Worm (Caenorhabditis elegans) whole organism, mixed stage, embryonic: ENCODE results near the gene F12A10.1.

ENCODE experiments used
- bed-3 ChIP-seq: fragments of 200-800 bp; sonication (Bioruptor generic); optimal IDR thresholded peaks from 3 replicates; lab custom pipeline; 2018; ENCODE audit warnings: mild to moderate bottlenecking, missing genetic modification characterization, moderate library complexity, missing compliant biosample characterization
- ces-1 ChIP-seq: fragments of 150-350 bp; optimal IDR thresholded peaks from 2 replicates; lab custom pipeline; 2014; ENCODE audit warnings: missing biosample characterization, missing genetic modification reagents, missing genetic modification characterization
- cnd-1 ChIP-seq: fragments of 200-800 bp; sonication (Bioruptor generic); optimal IDR thresholded peaks from 2 replicates; lab custom pipeline; 2018; ENCODE audit warnings: mild to moderate bottlenecking, missing genetic modification characterization, missing compliant biosample characterization
- ham-2 ChIP-seq: fragments of 200-800 bp; sonication (Bioruptor generic); optimal IDR thresholded peaks from 2 replicates; lab custom pipeline; 2018; ENCODE audit warnings: mild to moderate bottlenecking, missing genetic modification characterization, missing compliant biosample characterization
- mep-1 ChIP-seq: fragments of 150-350 bp; optimal IDR thresholded peaks from 2 replicates; lab custom pipeline; 2017; ENCODE audit warnings: missing biosample characterization, missing genetic modification reagents, missing genetic modification characterization, inconsistent platforms
- nhr-12 ChIP-seq: fragments of 150-350 bp; optimal IDR thresholded peaks from 2 replicates; lab custom pipeline; 2014; ENCODE audit warnings: missing biosample characterization, missing genetic modification characterization
- nhr-28 ChIP-seq: fragments of 150-350 bp; optimal IDR thresholded peaks from 2 replicates; lab custom pipeline; 2014; ENCODE audit warnings: missing biosample characterization, missing genetic modification characterization
- nhr-76 ChIP-seq: sonication (generic microtip); optimal IDR thresholded peaks from 2 replicates; lab custom pipeline; 2017; ENCODE audit warnings: missing biosample characterization, missing genetic modification characterization
- pha-4 ChIP-seq: fragments of 150-350 bp; optimal IDR thresholded peaks from 2 replicates; lab custom pipeline; 2018; ENCODE audit warnings: missing biosample characterization, missing genetic modification reagents, missing genetic modification characterization

ce11 chrII:5518910-5519309 lies 22.6 kb downstream of the F12A10.1 start, which contains the start of gene ZK177.2:
- TF ChIP-seq ham-2 (no peak), bed-3 (GFP tag; lab: Kevin White, UChicago) (no peak), nhr-28 (tag; lab: Kevin White, UChicago) (no peak), nhr-12 (tag; lab: Kevin White, UChicago) (no peak), pha-4 (tag; lab: Kevin White, UChicago) (no peak), nhr-76 (tag; lab: Kevin White, UChicago) (no peak), ces-1 (GFP tag; lab: Kevin White, UChicago) (no peak), cnd-1 (tag; lab: Kevin White, UChicago) (no peak), mep-1 (tag; lab: Kevin White, UChicago) (no peak)
